Fruit fly (Drosophila melanogaster): ENCODE results near the gene CG11964.

The CG11964 gene

DNA sequence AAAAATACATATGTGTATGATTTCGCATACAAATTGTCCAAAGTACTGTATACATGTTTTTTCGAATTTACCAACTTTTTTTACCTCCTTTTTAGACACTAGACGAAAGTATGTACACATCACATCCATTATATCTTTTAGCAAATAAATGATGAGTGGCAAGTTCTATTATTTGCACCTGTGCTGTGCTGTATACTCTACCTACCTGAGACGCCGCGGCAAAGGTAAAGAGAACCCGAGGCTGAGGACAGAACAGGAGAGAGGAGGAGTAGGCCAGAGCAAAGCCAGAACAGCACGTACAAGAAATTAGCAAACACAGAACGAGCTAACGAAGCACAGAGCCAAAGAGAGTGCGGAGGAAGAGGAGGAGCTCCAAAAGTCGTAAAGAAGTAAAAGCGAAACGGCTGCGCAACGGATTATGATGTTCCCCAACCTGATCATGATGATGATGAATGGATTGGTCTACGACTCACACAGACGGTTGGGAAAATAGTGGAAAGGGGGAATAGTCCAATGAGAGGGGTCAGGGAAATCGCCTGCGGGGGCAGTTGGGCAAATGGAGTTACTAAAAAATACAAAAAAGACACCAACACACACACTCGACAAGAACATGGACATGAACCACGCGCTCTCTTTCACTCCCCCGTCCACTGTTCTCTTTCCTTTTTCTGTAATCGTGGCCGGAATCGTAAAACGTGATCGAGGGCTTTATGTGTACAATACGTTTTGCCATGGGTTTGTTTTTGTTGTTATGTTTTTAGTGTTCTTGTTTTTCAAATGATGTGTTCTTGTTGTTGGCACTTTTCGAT lies 16.8 kb downstream of the CG11964 start (continued):
- TF ChIP-seq rib (GFP tag; IDR thresholded peaks at IDR 0.05): peak; percentile 44; the same call in 1 of the 2 replicates
- peak; percentile 61 for TF ChIP-seq bab2 (GFP tag; optimal IDR thresholded peaks at IDR 0.05)
- peak; percentile 77 for TF ChIP-seq CG10147 (GFP tag; optimal IDR thresholded peaks at IDR 0.05)
- TF ChIP-seq hkb (optimal IDR thresholded peaks at IDR 0.05): no peak
- TF ChIP-seq hkb (GFP tag; IDR thresholded peaks at IDR 0.05): peak; percentile 55
- TF ChIP-seq CG32532 (GFP tag; IDR thresholded peaks at IDR 0.05): peak; percentile 69
- no peak for TF ChIP-seq BEAF-32 (GFP tag; optimal IDR thresholded peaks at IDR 0.05)
- TF ChIP-seq Xrp1 (GFP tag; IDR thresholded peaks at IDR 0.05): peak; percentile 92
- TF ChIP-seq CG16863 (GFP tag; optimal IDR thresholded peaks at IDR 0.05): peak; percentile 63
- TF ChIP-seq CG34422 (GFP tag; IDR thresholded peaks at IDR 0.05): no peak
- TF ChIP-seq CG18599 (GFP tag; optimal IDR thresholded peaks at IDR 0.05): peak; percentile 67
- TF ChIP-seq CG1832 (GFP tag; optimal IDR thresholded peaks at IDR 0.05): no peak
- no peak for TF ChIP-seq Poxn (GFP tag; IDR thresholded peaks at IDR 0.05)
- no peak for TF ChIP-seq emc (GFP tag; optimal IDR thresholded peaks at IDR 0.05)
- peak; percentile 41 for TF ChIP-seq Jarid2 (GFP tag; optimal IDR thresholded peaks at IDR 0.05)
- TF ChIP-seq sisA (GFP tag; IDR thresholded peaks at IDR 0.05): peak; percentile 42
- no peak for TF ChIP-seq slou (GFP tag; optimal IDR thresholded peaks at IDR 0.05)
- no peak for TF ChIP-seq CG7928 (GFP tag; optimal IDR thresholded peaks at IDR 0.05)
- TF ChIP-seq insv (GFP tag; optimal IDR thresholded peaks at IDR 0.05): peak in 1 of 2 experiments; percentile 10
- TF ChIP-seq dmrt11E (tag; optimal IDR thresholded peaks at IDR 0.05): peak; percentile 92
- no peak for TF ChIP-seq lov (optimal IDR thresholded peaks at IDR 0.05)
- no peak for TF ChIP-seq lov (GFP tag; IDR thresholded peaks at IDR 0.05)
- TF ChIP-seq dimm (GFP tag; IDR thresholded peaks at IDR 0.05): no peak
- no peak for TF ChIP-seq CG3407 (GFP tag; optimal IDR thresholded peaks at IDR 0.05)
- no peak for TF ChIP-seq sd (tag; optimal IDR thresholded peaks at IDR 0.05)
- TF ChIP-seq so (GFP tag; IDR thresholded peaks at IDR 0.05): no peak
- peak; percentile 72 for TF ChIP-seq CG10209 (GFP tag; optimal IDR thresholded peaks at IDR 0.05)
- no peak; the same call in 2 of the 3 replicates for TF ChIP-seq CG6791 (GFP tag; IDR thresholded peaks at IDR 0.05; ENCODE audit: partially characterized antibody)
- TF ChIP-seq hb (GFP tag; IDR thresholded peaks at IDR 0.05; ENCODE audit: partially characterized antibody): no peak
- peak; percentile 12 for TF ChIP-seq CG8281 (tag; optimal IDR thresholded peaks at IDR 0.05)
- TF ChIP-seq CG11085 (GFP tag; IDR thresholded peaks at IDR 0.05): no peak
- peak; percentile 45 for TF ChIP-seq btn (GFP tag; optimal IDR thresholded peaks at IDR 0.05)
- peak; percentile 6 for TF ChIP-seq ems (GFP tag; optimal IDR thresholded peaks at IDR 0.05)
- TF ChIP-seq lilli (GFP tag; optimal IDR thresholded peaks at IDR 0.05): peak; percentile 74
- TF ChIP-seq gro (GFP tag; optimal IDR thresholded peaks at IDR 0.05): no peak
- TF ChIP-seq CG9609 (GFP tag; optimal IDR thresholded peaks at IDR 0.05): peak; percentile 68
- peak; percentile 70 for TF ChIP-seq CG2120 (GFP tag; optimal IDR thresholded peaks at IDR 0.05)
- peak; percentile 47 to 69 for TF ChIP-seq Hr51 (GFP tag; optimal IDR thresholded peaks at IDR 0.05)
- TF ChIP-seq wor (GFP tag; IDR thresholded peaks at IDR 0.05): no peak
- TF ChIP-seq Stat92E (GFP tag; optimal IDR thresholded peaks at IDR 0.05): peak in 2 of 3 experiments; percentile 36 to 45
- peak; percentile 8 for TF ChIP-seq CG8290 (GFP tag; optimal IDR thresholded peaks at IDR 0.05)
- peak; percentile 59 to 65 for TF ChIP-seq CG8290 (tag; optimal IDR thresholded peaks at IDR 0.05)
- no peak for TF ChIP-seq sna (GFP tag; IDR thresholded peaks at IDR 0.05; ENCODE audit: partially characterized antibody)
- no peak for TF ChIP-seq CG16813 (GFP tag; IDR thresholded peaks at IDR 0.05; ENCODE audit: partially characterized antibody)
- TF ChIP-seq Lim3 (GFP tag; IDR thresholded peaks at IDR 0.05): no peak
- TF ChIP-seq Opbp (GFP tag; IDR thresholded peaks at IDR 0.05; ENCODE audit: partially characterized antibody): no peak
- TF ChIP-seq Myb (GFP tag; optimal IDR thresholded peaks at IDR 0.05): peak; percentile 43
- peak; percentile 38 for TF ChIP-seq wek (GFP tag; optimal IDR thresholded peaks at IDR 0.05)
- TF ChIP-seq Mes4 (GFP tag; optimal IDR thresholded peaks at IDR 0.05): peak; percentile 37

Measured in whole organism, embryonic.